Fruit fly (Drosophila melanogaster): ENCODE data around the gene Gdi.

dm6 chr2L:9509653-9510052, 15.0 kb upstream of the Gdi start:
- TF ChIP-seq Mnt (GFP tag; optimal IDR thresholded peaks at IDR 0.05): no peak
- no peak for TF ChIP-seq CG1620 (GFP tag; optimal IDR thresholded peaks at IDR 0.05)
- no peak for TF ChIP-seq Clk (GFP tag; optimal IDR thresholded peaks at IDR 0.05)
- TF ChIP-seq CG11617 (GFP tag; optimal IDR thresholded peaks at IDR 0.05): no peak
- TF ChIP-seq Hr96 (GFP tag; optimal IDR thresholded peaks at IDR 0.05): no peak
- no peak for TF ChIP-seq CG5204 (GFP tag; optimal IDR thresholded peaks at IDR 0.05)
- no peak for TF ChIP-seq tj (GFP tag; optimal IDR thresholded peaks at IDR 0.05)
- no peak for TF ChIP-seq CG7045 (GFP tag; optimal IDR thresholded peaks at IDR 0.05)
- TF ChIP-seq kay (GFP tag; ENCODE audit: borderline replicate concordance): peak; percentile 40
- TF ChIP-seq CG7101 (tag; optimal IDR thresholded peaks at IDR 0.05): no peak
- no peak for TF ChIP-seq bab1 (GFP tag; optimal IDR thresholded peaks at IDR 0.05)
- TF ChIP-seq CG12768 (GFP tag; optimal IDR thresholded peaks at IDR 0.05): no peak
